Worm (Caenorhabditis elegans) whole organism, young adult: ENCODE results near the gene nhr-255.

ENCODE experiments used
- F57A8.1 ChIP-seq: fragments of 200-800 bp; sonication (Bioruptor generic); optimal IDR thresholded peaks from 2 replicates; lab custom pipeline; 2018; ENCODE audit warnings: mild to moderate bottlenecking, missing genetic modification characterization, moderate library complexity, missing compliant biosample characterization
- hrde-1 ChIP-seq: sonication (generic microtip); optimal IDR thresholded peaks from 2 replicates; lab custom pipeline; 2016; ENCODE audit warnings: missing genetic modification characterization, mild to moderate bottlenecking, missing compliant biosample characterization, moderate library complexity, missing genotype, missing genetic modification reagents, borderline replicate concordance
- ztf-28 ChIP-seq: fragments of 200-800 bp; sonication (Bioruptor generic); IDR thresholded peaks from 2 replicates; pipeline ENCODE4 v1.3.6; 2022; ENCODE audit warnings: missing genetic modification reagents, missing genetic modification characterization, missing compliant biosample characterization

nhr-255 gene

ce11 chrX:15784570-15784969 lies 42.2 kb downstream of the nhr-255 start, which contains the start of gene Y7A5A.3:
Y7A5A.3 (minus strand) TSS chrX:15784670.
- TF ChIP-seq ztf-28 (GFP tag; lab: Robert Waterston, UW), result no peak

- TF ChIP-seq hrde-1, result no peak
- no peak for TF ChIP-seq F57A8.1 (GFP tag; lab: Kevin White, UChicago)
These were observed 44.3 kb downstream of the nhr-255 start, which contains the start of gene Y7A5A.5 for ce11 chrX:15786726-15787125. Y7A5A.5 (minus strand) TSS chrX:15786826.
